Fruit fly (Drosophila melanogaster): Measurements from ENCODE around the gene CG31221.

dm6 chr3R:19495217-19495616 is 82.7 kb downstream of the CG31221 start:
- no peak for TF ChIP-seq kay (GFP tag; ENCODE audit: borderline replicate concordance)
- TF ChIP-seq ovo (GFP tag; optimal IDR thresholded peaks at IDR 0.05) = no peak

All from whole organism, adult.